Worm (Caenorhabditis elegans) whole organism, early embryonic: ENCODE results near the gene E02C12.10.
"Not testable (repeated sequence)": the region's sequence is repeated elsewhere in the genome, so short reads cannot be mapped to it uniquely, and the experiment has no call there.

ENCODE experiments used
- B0310.2 ChIP-seq: sonication (generic microtip); optimal IDR thresholded peaks from 2 replicates; lab custom pipeline; 2016; ENCODE audit warnings: mild to moderate bottlenecking, missing genetic modification characterization, missing compliant biosample characterization
- F13C5.2 ChIP-seq: sonication (generic microtip); optimal IDR thresholded peaks from 2 replicates; lab custom pipeline; 2017; ENCODE audit warnings: mild to moderate bottlenecking, missing genetic modification characterization, inconsistent platforms, missing compliant biosample characterization
- aly-1 ChIP-seq: sonication (generic microtip); optimal IDR thresholded peaks from 2 replicates; lab custom pipeline; 2016; ENCODE audit warnings: missing genetic modification characterization, missing compliant biosample characterization
- ama-1 ChIP-seq: fragments of 150-350 bp; optimal IDR thresholded peaks from 2 replicates; lab custom pipeline; 2014
- ceh-13 ChIP-seq: fragments of 200-800 bp; sonication (Bioruptor generic); optimal IDR thresholded peaks from 2 replicates; lab custom pipeline; 2018; ENCODE audit warnings: mild to moderate bottlenecking, missing genetic modification characterization, missing compliant biosample characterization
- ceh-36 ChIP-seq: sonication (generic microtip); optimal IDR thresholded peaks from 2 replicates; lab custom pipeline; 2016; ENCODE audit warnings: missing genetic modification characterization, inconsistent platforms, missing compliant biosample characterization
- ets-7 ChIP-seq: sonication (generic microtip); optimal IDR thresholded peaks from 2 replicates; lab custom pipeline; 2016; ENCODE audit warnings: missing genotype, missing genetic modification characterization, missing compliant biosample characterization
- flt-1 ChIP-seq: fragments of 200-800 bp; sonication (Bioruptor generic); IDR thresholded peaks from 2 replicates; pipeline ENCODE4 v1.3.6; 2022; ENCODE audit warnings: missing genetic modification characterization, missing compliant biosample characterization
- hmbx-1 ChIP-seq: sonication (generic microtip); optimal IDR thresholded peaks from 2 replicates; lab custom pipeline; 2016; ENCODE audit warnings: mild to moderate bottlenecking, missing genetic modification characterization, missing compliant biosample characterization
- hmg-4 ChIP-seq: fragments of 200-800 bp; sonication (Bioruptor generic); optimal IDR thresholded peaks from 2 replicates; lab custom pipeline; 2018; ENCODE audit warnings: mild to moderate bottlenecking, missing genetic modification characterization, missing compliant biosample characterization
- hnd-1 ChIP-seq: sonication (generic microtip); optimal IDR thresholded peaks from 2 replicates; lab custom pipeline; 2016; ENCODE audit warnings: missing genetic modification characterization, missing compliant biosample characterization
- pes-1 ChIP-seq: fragments of 200-800 bp; sonication (Bioruptor generic); IDR thresholded peaks from 2 replicates; pipeline ENCODE4 v1.3.6; 2022; ENCODE audit warnings: missing genetic modification reagents, missing genetic modification characterization, missing compliant biosample characterization
- scrt-1 ChIP-seq: fragments of 200-800 bp; sonication (Bioruptor generic); IDR thresholded peaks from 2 replicates; pipeline ENCODE4 v1.3.6; 2022; ENCODE audit warnings: missing genetic modification characterization, missing compliant biosample characterization
- sea-1 ChIP-seq: fragments of 200-800 bp; sonication (Bioruptor generic); conservative IDR thresholded peaks from 2 replicates; pipeline ENCODE4 v1.3.6; 2022; ENCODE audit warnings: missing genetic modification characterization, missing compliant biosample characterization
- tbx-11 ChIP-seq: fragments of 200-800 bp; sonication (Bioruptor generic); IDR thresholded peaks from 2 replicates; pipeline ENCODE4 v1.3.6; 2022; ENCODE audit warnings: missing genetic modification characterization, missing compliant biosample characterization
- tbx-37 ChIP-seq: fragments of 200-800 bp; sonication (Bioruptor generic); conservative IDR thresholded peaks from 2 replicates; pipeline ENCODE4 v1.3.6; 2022; ENCODE audit warnings: missing genetic modification reagents, missing genetic modification characterization, missing compliant biosample characterization
- tra-4 ChIP-seq: sonication (generic microtip); optimal IDR thresholded peaks from 2 replicates; lab custom pipeline; 2017; ENCODE audit warnings: missing genetic modification characterization, missing compliant biosample characterization

E02C12.10 gene

ce11 chrV:9386143-9386542 is 7.9 kb upstream of the E02C12.10 start, which contains the start of gene hum-2:
hum-2 (plus strand) TSS chrV:9386175.
- no peak for TF ChIP-seq ets-7 (tag; lab: Kevin White, UChicago)
- no peak for TF ChIP-seq ceh-13 (GFP tag; lab: Kevin White, UChicago)
- no peak for TF ChIP-seq scrt-1 (GFP tag; lab: Robert Waterston, UW)
- no peak for TF ChIP-seq flt-1 (GFP tag; lab: Robert Waterston, UW)
- no peak for TF ChIP-seq tra-4
- no peak for TF ChIP-seq B0310.2 (tag; lab: Kevin White, UChicago)

ce11 chrV:9384949-9385348 is 6.7 kb upstream of the E02C12.10 start:
- TF ChIP-seq tra-4 (no peak), hnd-1 (no peak), hmbx-1 (tag; lab: Kevin White, UChicago) (no peak), aly-1 (no peak), tbx-37 (GFP tag; lab: Robert Waterston, UW) (no peak), F13C5.2 (no peak), B0310.2 (tag; lab: Kevin White, UChicago) (no peak), sea-1 (GFP tag; lab: Robert Waterston, UW) (no peak), ama-1 (lab: Kevin White, UChicago) (no peak), tbx-11 (GFP tag; lab: Robert Waterston, UW) (no peak), pes-1 (GFP tag; lab: Robert Waterston, UW) (no peak), flt-1 (GFP tag; lab: Robert Waterston, UW) (no peak)

DNA sequence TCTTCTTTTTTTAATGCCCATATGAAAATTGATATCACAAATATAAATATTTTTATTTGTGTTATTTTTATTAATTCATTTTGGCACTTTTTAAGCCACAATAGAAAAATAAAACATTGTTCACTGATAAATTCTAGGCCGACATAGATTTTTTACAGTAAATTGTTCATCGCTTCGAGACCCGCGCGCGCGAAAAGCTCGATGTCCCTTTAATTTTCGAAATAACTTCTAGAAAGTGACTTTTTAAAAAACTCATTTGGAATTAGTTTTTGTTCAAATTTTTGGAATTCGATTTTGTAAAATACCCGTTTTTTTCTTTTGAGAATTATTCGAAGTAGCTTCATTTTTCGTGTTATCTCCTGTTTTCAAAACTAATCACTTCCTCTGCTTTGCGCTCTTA is 6.2 kb upstream of the E02C12.10 start:
- TF ChIP-seq aly-1 (no peak), B0310.2 (tag; lab: Kevin White, UChicago) (no peak), hmg-4 (GFP tag; lab: Kevin White, UChicago) (no peak), hmbx-1 (tag; lab: Kevin White, UChicago) (no peak), scrt-1 (GFP tag; lab: Robert Waterston, UW) (no peak)

DNA sequence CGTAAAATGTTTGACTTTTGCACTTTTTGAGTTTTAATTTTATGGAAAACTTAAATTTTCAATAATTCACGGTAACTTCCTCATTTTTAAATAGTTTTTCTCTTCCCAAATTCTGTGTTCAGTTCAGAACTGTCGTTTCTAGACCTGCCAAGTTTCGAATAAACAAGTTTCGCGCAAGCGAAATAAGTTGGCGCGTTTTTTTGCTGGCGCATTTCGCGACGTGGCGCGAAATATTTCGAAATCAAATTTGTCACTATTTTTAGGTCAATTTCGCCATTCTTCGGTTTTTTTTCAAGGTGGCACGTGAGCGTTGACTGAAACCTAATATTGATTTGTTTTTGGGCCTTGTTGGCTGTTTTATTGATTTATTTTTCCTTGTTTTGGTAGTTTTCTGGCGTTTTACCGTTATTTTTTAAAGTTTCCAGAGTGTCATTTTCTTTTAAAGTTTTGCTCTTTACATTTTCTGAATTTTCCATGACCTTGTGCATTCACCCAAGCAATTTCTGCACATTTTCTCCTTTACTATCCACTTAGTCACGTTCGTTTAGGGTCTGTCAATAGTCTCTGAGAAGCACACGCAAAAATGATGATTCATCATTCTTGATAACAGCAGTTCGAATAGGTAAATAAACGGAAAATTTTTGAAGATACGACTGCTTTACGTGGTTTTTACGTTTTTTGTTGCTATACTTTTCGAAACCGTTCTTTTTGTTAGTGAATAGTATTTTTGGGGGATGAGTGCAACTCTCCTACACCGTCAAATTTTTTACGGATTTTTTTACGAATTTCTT is 4.5 kb upstream of the E02C12.10 start:
- TF ChIP-seq flt-1 (GFP tag; lab: Robert Waterston, UW) (no peak), aly-1 (no peak), ets-7 (tag; lab: Kevin White, UChicago) (no peak), scrt-1 (GFP tag; lab: Robert Waterston, UW) (no peak), B0310.2 (tag; lab: Kevin White, UChicago) (no peak), tra-4 (no peak), tbx-37 (GFP tag; lab: Robert Waterston, UW) (no peak), pes-1 (GFP tag; lab: Robert Waterston, UW) (no peak), ceh-36 (tag; lab: Kevin White, UChicago) (no peak), hmbx-1 (tag; lab: Kevin White, UChicago) (no peak), ama-1 (lab: Kevin White, UChicago) (no peak), hnd-1 (no peak), F13C5.2 (no peak), ceh-13 (GFP tag; lab: Kevin White, UChicago) (no peak), hmg-4 (GFP tag; lab: Kevin White, UChicago) (no peak), sea-1 (GFP tag; lab: Robert Waterston, UW) (no peak), tbx-11 (GFP tag; lab: Robert Waterston, UW) (no peak)

DNA sequence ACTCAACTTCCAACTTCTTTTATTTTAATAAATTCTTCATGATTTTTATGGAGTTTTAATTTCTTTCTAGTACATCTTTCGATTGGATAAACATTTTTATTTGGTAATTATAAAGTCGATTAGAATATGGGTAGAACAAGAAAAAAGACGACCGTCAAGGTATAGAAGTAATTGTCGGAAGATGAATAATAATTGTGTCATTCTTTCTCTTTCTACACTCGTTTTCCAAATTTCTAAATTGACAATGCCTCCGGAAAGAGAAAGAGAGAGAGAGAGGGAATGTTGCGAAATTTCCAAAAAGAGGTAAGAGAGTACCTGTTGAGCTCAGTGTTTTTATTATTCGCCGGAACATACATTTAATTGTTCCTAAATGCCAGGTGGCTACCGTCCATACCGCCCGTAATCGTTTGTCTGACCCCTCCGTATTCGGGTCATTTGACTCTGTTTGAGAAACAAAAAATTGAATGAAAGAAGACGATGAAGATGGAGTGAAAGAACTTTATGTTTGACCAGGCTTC is 3.7 kb upstream of the E02C12.10 start, which contains the start of gene E02C12.12:
Gene E02C12.12 (minus strand): TSS at position 468 of the 518 bp plus-strand sequence.
- TF ChIP-seq hmg-4 (GFP tag; lab: Kevin White, UChicago) (no peak), scrt-1 (GFP tag; lab: Robert Waterston, UW) (no peak), ets-7 (tag; lab: Kevin White, UChicago) (no peak), pes-1 (GFP tag; lab: Robert Waterston, UW) (no peak)

DNA sequence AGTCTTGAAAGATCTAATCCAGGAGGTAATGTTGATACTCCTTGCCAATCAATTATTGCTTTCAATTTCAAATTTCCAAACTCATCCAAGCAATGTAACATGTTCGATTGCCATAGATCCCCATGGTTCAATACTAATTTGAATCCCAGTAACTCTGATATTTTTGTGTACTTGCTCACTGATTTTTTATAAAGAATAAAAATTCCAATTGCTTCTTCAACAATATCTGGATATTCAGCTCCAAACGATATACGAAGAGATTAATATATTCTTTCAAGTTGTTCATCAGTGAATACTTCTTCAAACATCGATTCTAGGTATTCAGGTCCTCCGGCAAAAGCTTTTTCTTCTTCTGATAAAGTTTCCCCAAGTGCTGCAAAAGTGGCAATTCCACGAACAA is 1.6 kb upstream of the E02C12.10 start, which contains the start of gene E02C12.11:
Gene E02C12.11 (minus strand): TSS at position 101 of the 400 bp plus-strand sequence.
- not testable (repeated sequence) for TF ChIP-seq scrt-1 (GFP tag; lab: Robert Waterston, UW); ceh-13 (GFP tag; lab: Kevin White, UChicago); B0310.2 (tag; lab: Kevin White, UChicago)

- TF ChIP-seq scrt-1 (GFP tag; lab: Robert Waterston, UW) (no peak), flt-1 (GFP tag; lab: Robert Waterston, UW) (no peak), pes-1 (GFP tag; lab: Robert Waterston, UW) (no peak), B0310.2 (tag; lab: Kevin White, UChicago) (no peak), hmbx-1 (tag; lab: Kevin White, UChicago) (no peak), F13C5.2 (no peak), sea-1 (GFP tag; lab: Robert Waterston, UW) (no peak), ama-1 (lab: Kevin White, UChicago) (no peak), tbx-37 (GFP tag; lab: Robert Waterston, UW) (no peak), aly-1 (no peak)
These were observed 1.8 kb downstream of the E02C12.10 start, which contains the start of gene E02C12.19 for ce11 chrV:9376417-9376816. E02C12.19 (minus strand) TSS chrV:9376517.

- no peak for TF ChIP-seq hmg-4 (GFP tag; lab: Kevin White, UChicago)
These were observed 2.8 kb downstream of the E02C12.10 start, which contains the start of gene E02C12.9 for ce11 chrV:9375378-9375777. E02C12.9 (minus strand) TSS chrV:9375478.
